Fruit fly (Drosophila melanogaster) whole organism, embryonic: ENCODE results near the gene osy.
A peak's percentile ranks its signal among the peaks of the same experiment; 100 is the strongest.

Source experiments
- Ada2b ChIP-seq: fragments of 200-800 bp; sonication (Bioruptor generic); IDR thresholded peaks from 2 replicates; pipeline ENCODE4 v1.3.6; 2022; ENCODE audit warnings: missing biosample characterization, missing genetic modification characterization
- B-H1 ChIP-seq: fragments of 200-800 bp; sonication (Bioruptor generic); IDR thresholded peaks from 3 replicates; pipeline ENCODE4 v1.3.6; 2022; ENCODE audit warnings: missing biosample characterization, missing genetic modification characterization
- Bgb ChIP-seq: fragments of 200-800 bp; sonication (Bioruptor generic); IDR thresholded peaks from 2 replicates; pipeline ENCODE4 v1.3.6; 2022; ENCODE audit warnings: missing biosample characterization, missing genetic modification characterization; ENCODE audit not compliant: partially characterized antibody
- C15 ChIP-seq: fragments of 200-800 bp; sonication (Bioruptor generic); IDR thresholded peaks from 3 replicates; pipeline ENCODE4 v1.3.6; 2022; ENCODE audit warnings: missing biosample characterization, missing genetic modification characterization
- CG10366 ChIP-seq: fragments of 200-800 bp; sonication (Bioruptor generic); IDR thresholded peaks from 2 replicates; pipeline ENCODE4 v1.3.6; 2022; ENCODE audit warnings: missing biosample characterization, missing genetic modification characterization
- CG10462 ChIP-seq: fragments of 200-800 bp; sonication (Bioruptor generic); optimal IDR thresholded peaks from 2 replicates; lab custom pipeline; 2016; ENCODE audit warnings: missing biosample characterization, missing genetic modification characterization
- CG11085 ChIP-seq: fragments of 200-800 bp; sonication (Bioruptor generic); IDR thresholded peaks from 2 replicates; pipeline ENCODE4 v1.3.6; 2022; ENCODE audit warnings: missing biosample characterization, missing genetic modification characterization
- CG11456 ChIP-seq: fragments of 200-800 bp; sonication (Bioruptor generic); IDR thresholded peaks from 3 replicates; pipeline ENCODE4 v1.3.6; 2022; ENCODE audit warnings: missing biosample characterization, missing genetic modification characterization
- CG11695 ChIP-seq: fragments of 200-800 bp; sonication (Bioruptor generic); IDR thresholded peaks from 3 replicates; pipeline ENCODE4 v1.3.6; 2022; ENCODE audit warnings: missing biosample characterization, missing genetic modification characterization
- CG12104 ChIP-seq: fragments of 200-800 bp; sonication (Bioruptor generic); optimal IDR thresholded peaks from 3 replicates; lab custom pipeline; 2016; ENCODE audit warnings: missing biosample characterization, missing genetic modification characterization
- CG12744 ChIP-seq: fragments of 200-800 bp; sonication (Bioruptor generic); optimal IDR thresholded peaks from 2 replicates; lab custom pipeline; 2016; ENCODE audit warnings: missing biosample characterization, missing genetic modification characterization
- CG13624 ChIP-seq: fragments of 200-800 bp; sonication (Bioruptor generic); optimal IDR thresholded peaks from 2 replicates; lab custom pipeline; 2016; ENCODE audit warnings: missing biosample characterization, missing genetic modification characterization
- CG14860 ChIP-seq: fragments of 200-800 bp; sonication (Bioruptor generic); IDR thresholded peaks from 3 replicates; pipeline ENCODE4 v1.3.6; 2022; ENCODE audit warnings: missing biosample characterization, missing genetic modification characterization; ENCODE audit not compliant: partially characterized antibody
- CG1529 ChIP-seq: fragments of 200-800 bp; sonication (Bioruptor generic); optimal IDR thresholded peaks from 3 replicates; lab custom pipeline; 2018; ENCODE audit warnings: missing biosample characterization, missing genetic modification characterization
- CG16863 ChIP-seq: fragments of 200-800 bp; sonication (Bioruptor generic); optimal IDR thresholded peaks from 3 replicates; lab custom pipeline; 2016; ENCODE audit warnings: missing biosample characterization, missing genetic modification characterization
- CG17186 ChIP-seq: fragments of 200-800 bp; sonication (Bioruptor generic); optimal IDR thresholded peaks from 3 replicates; lab custom pipeline; 2017; ENCODE audit warnings: missing biosample characterization, missing genetic modification reagents, missing genetic modification characterization
- CG2199 ChIP-seq: fragments of 200-800 bp; sonication (Bioruptor generic); IDR thresholded peaks from 3 replicates; pipeline ENCODE4 v1.3.6; 2022; ENCODE audit warnings: missing biosample characterization, missing genetic modification characterization
- CG31224 ChIP-seq: fragments of 200-800 bp; sonication (Bioruptor generic); IDR thresholded peaks from 2 replicates; pipeline ENCODE4 v1.3.6; 2022; ENCODE audit warnings: missing biosample characterization, missing genetic modification characterization
- CG31365 ChIP-seq: fragments of 200-800 bp; sonication (Bioruptor generic); optimal IDR thresholded peaks from 2 replicates; lab custom pipeline; 2018; ENCODE audit warnings: missing biosample characterization, mild to moderate bottlenecking, missing genetic modification characterization
- CG3281 ChIP-seq: fragments of 200-800 bp; sonication (Bioruptor generic); optimal IDR thresholded peaks from 3 replicates; lab custom pipeline; 2017; ENCODE audit warnings: missing biosample characterization, mild to moderate bottlenecking, missing genetic modification characterization
- CG34422 ChIP-seq: fragments of 200-800 bp; sonication (Bioruptor generic); IDR thresholded peaks from 3 replicates; pipeline ENCODE4 v1.3.6; 2022; ENCODE audit warnings: missing biosample characterization, missing genetic modification characterization
- CG5245 ChIP-seq: fragments of 200-800 bp; sonication (Bioruptor generic); optimal IDR thresholded peaks from 3 replicates; lab custom pipeline; 2016; ENCODE audit warnings: missing biosample characterization, missing genetic modification characterization
- CG6854 ChIP-seq: fragments of 200-800 bp; sonication (Bioruptor generic); optimal IDR thresholded peaks from 3 replicates; lab custom pipeline; 2017; ENCODE audit warnings: missing biosample characterization, mild to moderate bottlenecking, missing genetic modification characterization
- CG7372 ChIP-seq: fragments of 200-800 bp; sonication (Bioruptor generic); IDR thresholded peaks from 2 replicates; pipeline ENCODE4 v1.3.6; 2022; ENCODE audit warnings: missing biosample characterization, missing genetic modification characterization
- CG8359 ChIP-seq: fragments of 200-800 bp; sonication (Bioruptor generic); optimal IDR thresholded peaks from 2 replicates; lab custom pipeline; 2017; ENCODE audit warnings: missing biosample characterization, mild to moderate bottlenecking, missing genetic modification characterization, borderline replicate concordance
- CrebB ChIP-seq: fragments of 200-800 bp; sonication (Bioruptor generic); optimal IDR thresholded peaks from 3 replicates; lab custom pipeline; 2018; ENCODE audit warnings: missing biosample characterization, mild to moderate bottlenecking, missing genetic modification characterization
- D19A ChIP-seq: fragments of 200-800 bp; optimal IDR thresholded peaks from 3 replicates; lab custom pipeline; 2019; ENCODE audit warnings: missing biosample characterization, mild to moderate bottlenecking, missing genetic modification characterization, moderate library complexity
- Deaf1 ChIP-seq: fragments of 200-800 bp; optimal IDR thresholded peaks from 3 replicates; lab custom pipeline; 2019; ENCODE audit warnings: missing biosample characterization, mild to moderate bottlenecking, missing genetic modification characterization, moderate library complexity
- Dfd ChIP-seq, 2 experiments: fragments of >200 bp; optimal IDR thresholded peaks; 2 replicates each; lab custom pipeline; 2017; ENCODE audit warnings: missing biosample characterization in 2 of 2, missing genetic modification characterization in 2 of 2
- Eip74EF ChIP-seq, 2 experiments: fragments of 200-800 bp in 1 of 2; fragments of >200 bp in 1 of 2; sonication (Bioruptor generic) in 1 of 2; optimal IDR thresholded peaks; 2 replicates each; lab custom pipeline; 2017 to 2019; ENCODE audit warnings: missing biosample characterization in 2 of 2, missing genetic modification characterization in 2 of 2, mild to moderate bottlenecking in 1 of 2, moderate library complexity in 1 of 2
- HLHmδ ChIP-seq: fragments of 200-800 bp; sonication (Bioruptor generic); optimal IDR thresholded peaks from 2 replicates; lab custom pipeline; 2018; ENCODE audit warnings: missing biosample characterization, mild to moderate bottlenecking, missing genetic modification characterization, moderate library complexity
- Hmx ChIP-seq: fragments of 200-800 bp; sonication (Bioruptor generic); optimal IDR thresholded peaks from 2 replicates; lab custom pipeline; 2016; ENCODE audit warnings: missing biosample characterization, missing genetic modification characterization
- Lhr ChIP-seq: fragments of 200-800 bp; sonication (Bioruptor generic); optimal IDR thresholded peaks from 3 replicates; lab custom pipeline; 2017; ENCODE audit warnings: mild to moderate bottlenecking, missing biosample characterization, missing genetic modification reagents, missing genetic modification characterization
- Neu2 ChIP-seq: fragments of 200-800 bp; sonication (Bioruptor generic); optimal IDR thresholded peaks from 3 replicates; lab custom pipeline; 2016; ENCODE audit warnings: missing biosample characterization, missing genetic modification characterization, borderline replicate concordance
- Sin3A ChIP-seq: fragments of >200 bp; optimal IDR thresholded peaks from 2 replicates; lab custom pipeline; 2018
- cwo ChIP-seq: fragments of 200-800 bp; sonication (Bioruptor generic); optimal IDR thresholded peaks from 3 replicates; lab custom pipeline; 2017; ENCODE audit warnings: missing biosample characterization, missing genetic modification characterization, mild to moderate bottlenecking, moderate library complexity, missing genetic modification reagents
- eve ChIP-seq, 2 experiments: fragments of >200 bp; optimal IDR thresholded peaks; 2 replicates each; lab custom pipeline; 2017; ENCODE audit warnings: missing biosample characterization in 2 of 2, missing genetic modification characterization in 2 of 2
- fru ChIP-seq: fragments of >200 bp; optimal IDR thresholded peaks from 2 replicates; lab custom pipeline; 2017
- fu2 ChIP-seq: fragments of 200-800 bp; sonication (Bioruptor generic); optimal IDR thresholded peaks from 2 replicates; lab custom pipeline; 2016; ENCODE audit warnings: missing biosample characterization, missing genetic modification characterization
- hkb ChIP-seq, 2 experiments: fragments of 200-800 bp in 1 of 2; fragments of >200 bp in 1 of 2; sonication (Bioruptor generic) in 1 of 2; IDR thresholded peaks in 1 of 2; optimal IDR thresholded peaks in 1 of 2; 2 replicates each; pipeline versions ENCODE4 v1.3.6 to Lab custom; 2017 to 2022; ENCODE audit warnings: missing biosample characterization in 1 of 2, missing genetic modification characterization in 1 of 2
- lbe ChIP-seq: fragments of 200-800 bp; sonication (Bioruptor generic); optimal IDR thresholded peaks from 2 replicates; lab custom pipeline; 2016; ENCODE audit warnings: missing biosample characterization, mild to moderate bottlenecking, missing genetic modification characterization
- prd ChIP-seq, 3 experiments: fragments of >200 bp in 2 of 3; fragments of 200-800 bp in 1 of 3; sonication (Bioruptor generic) in 1 of 3; optimal IDR thresholded peaks in 2 of 3; IDR thresholded peaks in 1 of 3; 2 replicates in 2 of 3; 3 replicates in 1 of 3; pipeline versions ENCODE4 v1.3.6 to Lab custom; 2017 to 2022; ENCODE audit warnings: missing biosample characterization in 1 of 3, missing genetic modification characterization in 1 of 3
- pum ChIP-seq: fragments of 200-800 bp; sonication (Bioruptor generic); optimal IDR thresholded peaks from 2 replicates; lab custom pipeline; 2016; ENCODE audit warnings: missing biosample characterization, missing genetic modification characterization
- ro ChIP-seq: fragments of 200-800 bp; sonication (Bioruptor generic); IDR thresholded peaks from 2 replicates; pipeline ENCODE4 v1.3.6; 2022; ENCODE audit warnings: missing biosample characterization, missing genetic modification characterization
- sens-2 ChIP-seq: fragments of 200-800 bp; sonication (Bioruptor generic); IDR thresholded peaks from 2 replicates; pipeline ENCODE4 v1.3.6; 2022; ENCODE audit warnings: missing biosample characterization, missing genetic modification characterization
- sim ChIP-seq: fragments of 200-800 bp; sonication (Bioruptor generic); IDR thresholded peaks from 2 replicates; pipeline ENCODE4 v1.3.6; 2022; ENCODE audit warnings: missing biosample characterization, missing genetic modification characterization
- slbo ChIP-seq: fragments of 200-800 bp; sonication (Bioruptor generic); IDR thresholded peaks from 2 replicates; pipeline ENCODE4 v1.3.6; 2022; ENCODE audit warnings: missing biosample characterization, missing genetic modification characterization
- slp2 ChIP-seq: fragments of 200-800 bp; sonication (Bioruptor generic); optimal IDR thresholded peaks from 2 replicates; lab custom pipeline; 2016; ENCODE audit warnings: missing biosample characterization, missing genetic modification characterization
- tna ChIP-seq: fragments of 200-800 bp; sonication (Bioruptor generic); IDR thresholded peaks from 2 replicates; pipeline ENCODE4 v1.3.6; 2022; ENCODE audit warnings: missing biosample characterization, missing genetic modification characterization; ENCODE audit not compliant: partially characterized antibody
- unpg ChIP-seq: fragments of 200-800 bp; sonication (Bioruptor generic); optimal IDR thresholded peaks from 3 replicates; lab custom pipeline; 2018; ENCODE audit warnings: missing biosample characterization, mild to moderate bottlenecking, missing genetic modification characterization, moderate library complexity
- vnd ChIP-seq: fragments of 200-800 bp; sonication (Bioruptor generic); IDR thresholded peaks from 3 replicates; pipeline ENCODE4 v1.3.6; 2022; ENCODE audit warnings: missing biosample characterization, missing genetic modification characterization; ENCODE audit not compliant: partially characterized antibody

The osy gene

dm6 chr3R:26333319-26333718 is 15.2 kb downstream of the osy start (continued):
- TF ChIP-seq CG34422 (GFP tag; lab: Robert Waterston, UW) (no peak; the same call in 2 of the 3 replicates), C15 (GFP tag; lab: Robert Waterston, UW) (no peak), pum (GFP tag; lab: Kevin White, UChicago) (no peak), unpg (peak; percentile 62), CG12104 (GFP tag; lab: Kevin White, UChicago) (no peak), cwo (GFP tag; lab: Kevin White, UChicago) (peak; percentile 57), CrebB (tag; lab: Kevin White, UChicago) (no peak), slp2 (GFP tag; lab: Kevin White, UChicago) (no peak), vnd (GFP tag; lab: Robert Waterston, UW) (no peak), CG7372 (GFP tag; lab: Robert Waterston, UW) (no peak), CG10366 (GFP tag; lab: Robert Waterston, UW) (peak; percentile 37; the same call in 1 of the 2 replicates), Dfd (GFP tag; optimal IDR thresholded peaks at IDR 0.05; lab: Kevin White, UChicago) (no peak), CG11695 (GFP tag; lab: Robert Waterston, UW) (no peak), CG5245 (GFP tag; lab: Kevin White, UChicago) (no peak), CG2199 (GFP tag; lab: Robert Waterston, UW) (no peak), tna (GFP tag; lab: Robert Waterston, UW) (no peak), CG31224 (GFP tag; lab: Robert Waterston, UW) (0 out of 2 replicates have a peak, but pooled peaks have one; percentile 20), CG31365 (tag; lab: Kevin White, UChicago) (no peak), D19A (tag; lab: Kevin White, UChicago) (no peak), fru (lab: Kevin White, UChicago) (no peak), hkb (optimal IDR thresholded peaks at IDR 0.05; lab: Kevin White, UChicago) (no peak), hkb (GFP tag; IDR thresholded peaks at IDR 0.05; lab: Robert Waterston, UW) (peak; percentile 72), Lhr (GFP tag; lab: Kevin White, UChicago) (no peak), sim (no peak), Ada2b (peak; percentile 73), Bgb (GFP tag; lab: Robert Waterston, UW) (no peak), CG17186 (no peak), B-H1 (GFP tag; lab: Robert Waterston, UW) (no peak; the same call in 2 of the 3 replicates), Eip74EF (GFP tag; optimal IDR thresholded peaks at IDR 0.05; lab: Kevin White, UChicago) (no peak), sens-2 (no peak), fu2 (GFP tag; lab: Kevin White, UChicago) (no peak), CG12744 (GFP tag; lab: Kevin White, UChicago) (no peak), Sin3A (lab: Kevin White, UChicago) (no peak), CG14860 (GFP tag; lab: Robert Waterston, UW) (no peak), CG6854 (GFP tag; lab: Kevin White, UChicago) (peak; percentile 14), CG1529 (no peak), CG16863 (GFP tag; lab: Kevin White, UChicago) (no peak), Deaf1 (tag; lab: Kevin White, UChicago) (no peak), CG10462 (GFP tag; lab: Kevin White, UChicago) (no peak), slbo (GFP tag; lab: Robert Waterston, UW) (peak; percentile 74), Hmx (GFP tag; lab: Kevin White, UChicago) (no peak), HLHmδ (GFP tag; lab: Kevin White, UChicago) (no peak), lbe (no peak), CG3281 (GFP tag; lab: Kevin White, UChicago) (peak; percentile 45), CG11456 (GFP tag; lab: Robert Waterston, UW) (no peak), CG8359 (GFP tag; lab: Kevin White, UChicago) (no peak), CG13624 (GFP tag; lab: Kevin White, UChicago) (peak; percentile 16), Neu2 (GFP tag; lab: Kevin White, UChicago) (no peak), eve (GFP tag; optimal IDR thresholded peaks at IDR 0.05; lab: Kevin White, UChicago) (no peak), CG11085 (no peak), ro (GFP tag; lab: Robert Waterston, UW) (no peak), prd (optimal IDR thresholded peaks at IDR 0.05; lab: Kevin White, UChicago) (no peak), prd (GFP tag; IDR thresholded peaks at IDR 0.05; lab: Robert Waterston, UW) (peak; percentile 37; the same call in 1 of the 3 replicates)
